Fruit fly (Drosophila melanogaster) S2 (cell line): ENCODE data around the gene CG10650.

Experiments used
- CG8478 ChIP-seq: fragments of >200 bp; optimal IDR thresholded peaks from 2 replicates; lab custom pipeline; 2018
- CTCF ChIP-seq, 2 experiments: fragments of >200 bp; optimal IDR thresholded peaks; 2 replicates each; lab custom pipeline; 2018

DNA sequence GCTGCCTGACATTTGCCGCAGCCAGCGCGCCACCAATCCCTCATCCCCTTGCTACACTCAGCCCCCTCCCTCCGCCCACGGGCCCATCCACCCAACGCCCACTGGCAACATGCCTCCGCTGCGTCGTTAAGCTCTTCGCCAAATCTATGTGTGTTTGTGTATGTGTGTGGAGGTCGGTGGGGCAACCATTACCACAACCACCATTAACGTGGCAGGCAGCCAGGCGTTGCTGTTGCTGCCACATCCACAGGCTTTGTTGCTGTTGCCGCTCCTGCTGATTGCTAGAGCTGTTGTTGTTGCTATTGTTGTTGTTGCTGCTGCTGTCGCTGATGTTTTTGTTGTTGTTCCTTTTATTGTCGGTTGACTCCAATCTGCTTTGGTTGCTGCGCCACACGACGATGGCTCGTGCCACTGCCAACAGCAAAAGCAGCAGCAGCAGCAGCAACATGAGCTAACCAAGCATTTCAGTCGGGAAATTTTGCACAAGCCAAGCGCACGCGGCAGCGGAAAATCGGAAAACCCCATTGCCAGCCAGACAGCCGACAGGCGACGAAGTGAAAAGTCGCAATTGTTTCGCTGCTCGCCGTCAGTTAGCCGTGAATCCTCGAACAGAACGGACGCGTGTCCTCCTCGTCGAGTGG lies 31.6 kb upstream of the CG10650 start, which contains the start of gene Sidpn:
- TF ChIP-seq CG8478 (lab: Kevin White, UChicago) (no peak), CTCF (optimal IDR thresholded peaks at IDR 0.05; lab: Kevin White, UChicago) (no peak)
